Worm (Caenorhabditis elegans): ENCODE measurements around the gene srw-15.

DNA sequence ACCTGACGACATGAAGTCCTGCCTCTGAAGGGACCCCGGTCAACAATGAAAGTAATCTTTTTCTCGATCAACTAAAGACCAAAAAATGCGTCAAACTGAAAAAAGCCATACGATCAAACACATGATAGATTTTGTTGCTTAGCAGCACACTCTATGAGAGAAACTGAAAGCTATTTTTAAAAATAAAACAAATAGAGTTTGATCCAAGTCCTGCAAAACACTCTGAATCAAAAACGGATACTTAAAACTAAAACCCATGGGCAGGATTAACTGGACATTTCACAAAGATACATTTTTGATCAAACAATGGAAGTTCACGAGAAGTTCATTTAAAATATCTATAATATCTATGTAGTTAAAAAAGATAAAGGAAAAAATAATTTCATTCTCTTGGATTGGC lies 37.1 kb downstream of the srw-15 start, which contains the start of gene T10H4.13:
- no peak for TF ChIP-seq egl-18 (GFP tag; IDR thresholded peaks at IDR 0.05)
- TF ChIP-seq akir-1 (GFP tag; optimal IDR thresholded peaks at IDR 0.05): no peak
- TF ChIP-seq unc-130 (GFP tag; optimal IDR thresholded peaks at IDR 0.05): no peak
- TF ChIP-seq Y53G8AR.9 (GFP tag; conservative IDR thresholded peaks at IDR 0.05): no peak
- TF ChIP-seq mel-28 (tag; optimal IDR thresholded peaks at IDR 0.05; ENCODE audit: borderline replicate concordance): no peak
- TF ChIP-seq attf-5 (GFP tag; optimal IDR thresholded peaks at IDR 0.05): no peak
- no peak for TF ChIP-seq ztf-22 (GFP tag; optimal IDR thresholded peaks at IDR 0.05)
- TF ChIP-seq pha-4 (tag; optimal IDR thresholded peaks at IDR 0.05): no peak
- TF ChIP-seq hmg-20 (GFP tag; IDR thresholded peaks at IDR 0.05): no peak
- no peak for TF ChIP-seq ceh-79 (tag; optimal IDR thresholded peaks at IDR 0.05)
- TF ChIP-seq atf-7 (tag; optimal IDR thresholded peaks at IDR 0.05): no peak
- TF ChIP-seq lin-35 (GFP tag; optimal IDR thresholded peaks at IDR 0.05): no peak

Measured in whole organism, young adult.